Fruit fly (Drosophila melanogaster) whole organism, embryonic: ENCODE measurements around the gene CG31817.

Experiments
- Atf6 ChIP-seq: fragments of 200-800 bp; sonication (Bioruptor generic); IDR thresholded peaks from 2 replicates; pipeline ENCODE4 v1.3.6; 2022; ENCODE audit warnings: missing biosample characterization, missing genetic modification characterization
- CG10431 ChIP-seq: fragments of 200-800 bp; sonication (Bioruptor generic); optimal IDR thresholded peaks from 3 replicates; lab custom pipeline; 2018; ENCODE audit warnings: missing biosample characterization, mild to moderate bottlenecking, missing genetic modification characterization
- CG11398 ChIP-seq: fragments of 200-800 bp; sonication (Bioruptor generic); optimal IDR thresholded peaks from 2 replicates; lab custom pipeline; 2016; ENCODE audit warnings: missing biosample characterization, missing genetic modification characterization
- CG11696 ChIP-seq: fragments of 200-800 bp; sonication (Bioruptor generic); IDR thresholded peaks from 2 replicates; pipeline ENCODE4 v1.3.6; 2022; ENCODE audit warnings: missing biosample characterization, missing genetic modification characterization
- CG12299 ChIP-seq: fragments of 200-800 bp; sonication (Bioruptor generic); optimal IDR thresholded peaks from 2 replicates; lab custom pipeline; 2018; ENCODE audit warnings: missing biosample characterization, mild to moderate bottlenecking, missing genetic modification characterization
- CG13296 ChIP-seq: fragments of 200-800 bp; sonication (Bioruptor generic); optimal IDR thresholded peaks from 3 replicates; lab custom pipeline; 2018; ENCODE audit warnings: missing biosample characterization, mild to moderate bottlenecking, missing genetic modification characterization
- CG14014 ChIP-seq: fragments of 200-800 bp; sonication (Bioruptor generic); IDR thresholded peaks from 2 replicates; pipeline ENCODE4 v1.3.6; 2022; ENCODE audit warnings: missing biosample characterization, missing genetic modification characterization
- CG15601 ChIP-seq: fragments of 200-800 bp; sonication (Bioruptor generic); optimal IDR thresholded peaks from 3 replicates; lab custom pipeline; 2019; ENCODE audit warnings: missing biosample characterization, mild to moderate bottlenecking, missing genetic modification characterization, moderate library complexity
- CG18619 ChIP-seq: fragments of 200-800 bp; sonication (Bioruptor generic); optimal IDR thresholded peaks from 3 replicates; lab custom pipeline; 2017; ENCODE audit warnings: missing biosample characterization, mild to moderate bottlenecking, missing genetic modification characterization
- CG2120 ChIP-seq: fragments of 200-800 bp; sonication (Bioruptor generic); optimal IDR thresholded peaks from 3 replicates; lab custom pipeline; 2016; ENCODE audit warnings: missing biosample characterization, missing genetic modification characterization
- CG2202 ChIP-seq: fragments of 200-800 bp; sonication (Bioruptor generic); optimal IDR thresholded peaks from 2 replicates; lab custom pipeline; 2018; ENCODE audit warnings: missing biosample characterization, mild to moderate bottlenecking, missing genetic modification characterization
- CG2875 ChIP-seq: fragments of 200-800 bp; sonication (Bioruptor generic); optimal IDR thresholded peaks from 2 replicates; lab custom pipeline; 2017; ENCODE audit warnings: missing biosample characterization, mild to moderate bottlenecking, missing genetic modification characterization, missing genetic modification reagents
- CG7271 ChIP-seq: fragments of 200-800 bp; sonication (Bioruptor generic); optimal IDR thresholded peaks from 2 replicates; lab custom pipeline; 2018; ENCODE audit warnings: missing biosample characterization, mild to moderate bottlenecking, missing genetic modification characterization, moderate library complexity
- CG8089 ChIP-seq: fragments of 200-800 bp; sonication (Bioruptor generic); optimal IDR thresholded peaks from 3 replicates; lab custom pipeline; 2016; ENCODE audit warnings: missing biosample characterization, missing genetic modification characterization
- CG8290 ChIP-seq, 3 experiments: fragments of 200-800 bp; sonication (Bioruptor generic); optimal IDR thresholded peaks; 2 replicates each; lab custom pipeline; 2016 to 2019; ENCODE audit warnings: missing biosample characterization in 3 of 3, missing genetic modification characterization in 3 of 3, mild to moderate bottlenecking in 2 of 3, moderate library complexity in 1 of 3
- CG8924 ChIP-seq: fragments of 200-800 bp; optimal IDR thresholded peaks from 3 replicates; lab custom pipeline; 2019; ENCODE audit warnings: missing biosample characterization, mild to moderate bottlenecking, missing genetic modification characterization, moderate library complexity
- CG9609 ChIP-seq: fragments of 200-800 bp; sonication (Bioruptor generic); optimal IDR thresholded peaks from 3 replicates; lab custom pipeline; 2016; ENCODE audit warnings: missing biosample characterization, missing genetic modification characterization
- D ChIP-seq, 2 experiments: fragments of 200-800 bp in 1 of 2; fragments of >200 bp in 1 of 2; sonication (Bioruptor generic) in 1 of 2; optimal IDR thresholded peaks; 2 replicates in 1 of 2; 3 replicates in 1 of 2; lab custom pipeline; 2017; ENCODE audit warnings: mild to moderate bottlenecking in 1 of 2, missing biosample characterization in 1 of 2, missing genetic modification characterization in 1 of 2, missing genetic modification reagents in 1 of 2
- Doc2 ChIP-seq: fragments of 200-800 bp; sonication (Bioruptor generic); IDR thresholded peaks from 2 replicates; pipeline ENCODE4 v1.3.6; 2022; ENCODE audit warnings: missing biosample characterization, missing genetic modification characterization
- Fer3 ChIP-seq: fragments of 200-800 bp; sonication (Bioruptor generic); optimal IDR thresholded peaks from 2 replicates; lab custom pipeline; 2018; ENCODE audit warnings: missing biosample characterization, mild to moderate bottlenecking, missing genetic modification characterization, moderate library complexity
- HHEX ChIP-seq: fragments of 200-800 bp; sonication (Bioruptor generic); optimal IDR thresholded peaks from 3 replicates; lab custom pipeline; 2017; ENCODE audit warnings: missing biosample characterization, mild to moderate bottlenecking, missing genetic modification characterization, missing genetic modification reagents
- HLH3B ChIP-seq: fragments of 200-800 bp; sonication (Bioruptor generic); IDR thresholded peaks from 2 replicates; pipeline ENCODE4 v1.3.6; 2022; ENCODE audit warnings: missing biosample characterization, missing genetic modification characterization
- Hmr ChIP-seq: fragments of 200-800 bp; sonication (Bioruptor generic); optimal IDR thresholded peaks from 3 replicates; lab custom pipeline; 2017; ENCODE audit warnings: mild to moderate bottlenecking, missing biosample characterization, missing genetic modification reagents, missing genetic modification characterization
- Jarid2 ChIP-seq: fragments of 200-800 bp; sonication (Bioruptor generic); optimal IDR thresholded peaks from 3 replicates; lab custom pipeline; 2017; ENCODE audit warnings: mild to moderate bottlenecking, missing biosample characterization, missing genetic modification reagents, missing genetic modification characterization
- Kr ChIP-seq: fragments of 200-800 bp; sonication (Bioruptor generic); optimal IDR thresholded peaks from 2 replicates; lab custom pipeline; 2017; ENCODE audit warnings: missing biosample characterization, mild to moderate bottlenecking, missing genetic modification characterization
- Lhr ChIP-seq: fragments of 200-800 bp; sonication (Bioruptor generic); optimal IDR thresholded peaks from 3 replicates; lab custom pipeline; 2017; ENCODE audit warnings: mild to moderate bottlenecking, missing biosample characterization, missing genetic modification reagents, missing genetic modification characterization
- Med ChIP-seq: fragments of 200-800 bp; sonication (Bioruptor generic); peaks from one replicate; lab custom pipeline; 2016; ENCODE audit warnings: missing biosample characterization, missing genetic modification characterization, mild to moderate bottlenecking, inconsistent platforms, moderate library complexity
- Nf-YA ChIP-seq: fragments of 200-800 bp; sonication (Bioruptor generic); IDR thresholded peaks from 2 replicates; pipeline ENCODE4 v1.3.6; 2022; ENCODE audit warnings: missing biosample characterization, missing genetic modification characterization
- Nf-YB ChIP-seq: fragments of 200-800 bp; sonication (Bioruptor generic); optimal IDR thresholded peaks from 3 replicates; lab custom pipeline; 2019; ENCODE audit warnings: missing biosample characterization, mild to moderate bottlenecking, missing genetic modification characterization, moderate library complexity
- Poxn ChIP-seq: fragments of 200-800 bp; sonication (Bioruptor generic); IDR thresholded peaks from 2 replicates; pipeline ENCODE4 v1.3.6; 2022; ENCODE audit warnings: missing biosample characterization, missing genetic modification characterization
- bab2 ChIP-seq: fragments of 200-800 bp; sonication (Bioruptor generic); optimal IDR thresholded peaks from 2 replicates; lab custom pipeline; 2016; ENCODE audit warnings: missing biosample characterization, missing genetic modification characterization
- bowl ChIP-seq: fragments of 200-800 bp; sonication (Bioruptor generic); IDR thresholded peaks from 2 replicates; pipeline ENCODE4 v1.3.6; 2022; ENCODE audit warnings: missing biosample characterization, missing genetic modification characterization
- chif ChIP-seq, 2 experiments: fragments of 200-800 bp; sonication (Bioruptor generic); optimal IDR thresholded peaks; 3 replicates each; lab custom pipeline; 2016; ENCODE audit warnings: missing biosample characterization in 2 of 2, missing genetic modification characterization in 2 of 2
- croc ChIP-seq: fragments of 200-800 bp; sonication (Bioruptor generic); conservative IDR thresholded peaks from 3 replicates; pipeline ENCODE4 v1.3.6; 2022; ENCODE audit warnings: missing biosample characterization, missing genetic modification characterization
- emc ChIP-seq: fragments of 200-800 bp; sonication (Bioruptor generic); optimal IDR thresholded peaks from 2 replicates; lab custom pipeline; 2016; ENCODE audit warnings: missing biosample characterization, missing genetic modification characterization
- ewg ChIP-seq: fragments of 200-800 bp; sonication (Bioruptor generic); optimal IDR thresholded peaks from 3 replicates; lab custom pipeline; 2017; ENCODE audit warnings: mild to moderate bottlenecking, missing biosample characterization, missing genetic modification reagents, missing genetic modification characterization
- eyg ChIP-seq: fragments of 200-800 bp; sonication (Bioruptor generic); optimal IDR thresholded peaks from 3 replicates; lab custom pipeline; 2016; ENCODE audit warnings: missing biosample characterization, missing genetic modification characterization
- fd3F ChIP-seq: fragments of 200-800 bp; sonication (Bioruptor generic); optimal IDR thresholded peaks from 2 replicates; lab custom pipeline; 2018; ENCODE audit warnings: missing biosample characterization, mild to moderate bottlenecking, missing genetic modification characterization, moderate library complexity
- grau ChIP-seq: fragments of 200-800 bp; optimal IDR thresholded peaks from 3 replicates; lab custom pipeline; 2019; ENCODE audit warnings: missing biosample characterization, mild to moderate bottlenecking, missing genetic modification characterization, moderate library complexity
- gsb-n ChIP-seq: fragments of 200-800 bp; sonication (Bioruptor generic); optimal IDR thresholded peaks from 3 replicates; lab custom pipeline; 2018; ENCODE audit warnings: missing biosample characterization, mild to moderate bottlenecking, missing genetic modification characterization
- jing ChIP-seq: fragments of 200-800 bp; sonication (Bioruptor generic); optimal IDR thresholded peaks from 2 replicates; lab custom pipeline; 2018; ENCODE audit warnings: missing biosample characterization, mild to moderate bottlenecking, missing genetic modification characterization
- luna ChIP-seq: fragments of 200-800 bp; sonication (Bioruptor generic); optimal IDR thresholded peaks from 2 replicates; lab custom pipeline; 2016; ENCODE audit warnings: missing biosample characterization, missing genetic modification characterization
- oc ChIP-seq: fragments of 200-800 bp; sonication (Bioruptor generic); optimal IDR thresholded peaks from 2 replicates; lab custom pipeline; 2018; ENCODE audit warnings: missing biosample characterization, mild to moderate bottlenecking, missing genetic modification characterization, moderate library complexity
- peb ChIP-seq: fragments of 200-800 bp; sonication (Bioruptor generic); IDR thresholded peaks from 2 replicates; pipeline ENCODE4 v1.3.6; 2022; ENCODE audit warnings: missing biosample characterization, missing genetic modification characterization
- pzg ChIP-seq: fragments of 200-800 bp; sonication (Bioruptor generic); optimal IDR thresholded peaks from 3 replicates; lab custom pipeline; 2018; ENCODE audit warnings: missing biosample characterization, mild to moderate bottlenecking, missing genetic modification characterization, moderate library complexity
- sisA ChIP-seq: fragments of 200-800 bp; sonication (Bioruptor generic); IDR thresholded peaks from 2 replicates; pipeline ENCODE4 v1.3.6; 2022; ENCODE audit warnings: missing biosample characterization, missing genetic modification characterization
- vvl ChIP-seq: fragments of 200-800 bp; sonication (Bioruptor generic); IDR thresholded peaks from 2 replicates; pipeline ENCODE4 v1.3.6; 2022; ENCODE audit warnings: missing biosample characterization, missing genetic modification characterization
- yki ChIP-seq: fragments of >200 bp; optimal IDR thresholded peaks from 3 replicates; lab custom pipeline; 2018

Gene CG31817

DNA sequence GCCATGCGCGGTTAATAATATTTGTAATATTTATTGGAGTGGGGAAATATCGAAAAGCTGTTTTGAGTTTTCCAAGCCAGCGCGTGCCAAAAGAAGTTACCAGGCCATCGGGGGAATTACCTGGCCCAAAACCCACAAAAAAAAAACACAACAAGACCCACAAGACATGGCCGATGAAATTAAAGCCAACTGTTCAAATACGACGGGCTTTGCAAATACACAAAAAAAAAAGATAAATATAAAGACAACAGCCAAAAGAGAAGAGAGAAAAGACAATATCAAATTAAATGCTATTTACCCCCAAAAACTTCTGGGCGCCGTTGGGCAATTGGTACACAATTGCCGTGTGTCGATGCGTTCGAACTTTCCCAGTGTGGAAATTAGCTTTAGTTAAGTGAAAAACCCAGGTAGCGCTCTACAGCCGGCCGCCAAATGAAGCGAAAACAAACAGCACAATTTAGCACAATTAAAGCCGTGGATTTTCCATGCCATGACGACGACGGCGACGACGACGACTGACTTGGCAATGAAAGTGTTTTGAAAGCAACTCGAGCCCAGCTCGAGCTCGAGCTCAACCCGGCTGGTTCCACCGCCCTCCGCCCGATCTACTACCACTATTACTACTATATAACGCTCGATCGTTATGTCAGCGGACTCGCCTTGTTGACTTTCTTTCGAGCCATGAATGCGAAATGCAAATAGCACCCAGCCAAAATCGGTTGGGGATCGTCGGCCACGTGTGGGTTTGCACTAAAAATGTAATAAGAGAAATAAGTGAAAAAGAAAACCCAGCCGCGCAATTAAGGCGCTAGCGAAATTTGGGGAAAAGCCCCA is 19.7 kb downstream of the CG31817 start (continued):
- TF ChIP-seq Jarid2 (peak; percentile 13), HLH3B (GFP tag; lab: Robert Waterston, UW) (peak; percentile 57; the same call in 1 of the 2 replicates), CG14014 (GFP tag; lab: Robert Waterston, UW) (peak; percentile 60; the same call in 1 of the 2 replicates), vvl (GFP tag; lab: Robert Waterston, UW) (peak; percentile 19; the same call in 1 of the 2 replicates), Nf-YB (peak; percentile 20), chif (GFP tag; optimal IDR thresholded peaks at IDR 0.05; lab: Kevin White, UChicago) (no peak), CG12299 (tag; lab: Kevin White, UChicago) (peak; percentile 67), oc (tag; lab: Kevin White, UChicago) (no peak), Nf-YA (GFP tag; lab: Robert Waterston, UW) (peak; percentile 36; the same call in 1 of the 2 replicates), croc (GFP tag; lab: Robert Waterston, UW) (no peak), Doc2 (GFP tag; lab: Robert Waterston, UW) (no peak), HHEX (GFP tag; lab: Kevin White, UChicago) (peak; percentile 50), CG8089 (GFP tag; lab: Kevin White, UChicago) (peak; percentile 8), luna (GFP tag; lab: Kevin White, UChicago) (peak; percentile 28), Hmr (GFP tag; lab: Kevin White, UChicago) (peak; percentile 82), sisA (GFP tag; lab: Robert Waterston, UW) (no peak), ewg (GFP tag; lab: Kevin White, UChicago) (peak; percentile 22), D (optimal IDR thresholded peaks at IDR 0.05; lab: Kevin White, UChicago) (no peak), D (GFP tag; optimal IDR thresholded peaks at IDR 0.05; lab: Kevin White, UChicago) (peak; percentile 4), yki (lab: Kevin White, UChicago) (no peak), emc (GFP tag; lab: Kevin White, UChicago) (no peak), CG11398 (peak; percentile 47), Fer3 (tag; lab: Kevin White, UChicago) (peak; percentile 43), pzg (GFP tag; lab: Kevin White, UChicago) (no peak), grau (tag; lab: Kevin White, UChicago) (no peak), CG10431 (GFP tag; lab: Kevin White, UChicago) (peak; percentile 64), eyg (GFP tag; lab: Kevin White, UChicago) (peak; percentile 40), Atf6 (GFP tag; lab: Robert Waterston, UW) (peak; percentile 71), Med (peak; percentile 85), fd3F (peak; percentile 46), jing (GFP tag; lab: Kevin White, UChicago) (no peak), bab2 (GFP tag; lab: Kevin White, UChicago) (no peak), CG9609 (GFP tag; lab: Kevin White, UChicago) (no peak), CG2120 (GFP tag; lab: Kevin White, UChicago) (peak; percentile 42), Poxn (GFP tag; lab: Robert Waterston, UW) (no peak), CG2202 (tag; lab: Kevin White, UChicago) (no peak), CG11696 (GFP tag; lab: Robert Waterston, UW) (peak; percentile 56; the same call in 1 of the 2 replicates), CG18619 (peak; percentile 40), bowl (GFP tag; lab: Robert Waterston, UW) (peak; percentile 4; the same call in 1 of the 2 replicates), CG8924 (tag; lab: Kevin White, UChicago) (no peak), gsb-n (tag; lab: Kevin White, UChicago) (peak; percentile 40), Lhr (GFP tag; lab: Kevin White, UChicago) (peak; percentile 10), peb (no peak), CG7271 (tag; lab: Kevin White, UChicago) (no peak), Kr (GFP tag; lab: Kevin White, UChicago) (no peak), CG15601 (peak; percentile 74), CG2875 (GFP tag; lab: Kevin White, UChicago) (peak; percentile 58), CG8290 (GFP tag; optimal IDR thresholded peaks at IDR 0.05; lab: Kevin White, UChicago) (no peak), CG8290 (tag; optimal IDR thresholded peaks at IDR 0.05; lab: Kevin White, UChicago) (peak in 1 of 2 experiments; percentile 35), CG13296 (GFP tag; lab: Kevin White, UChicago) (peak; percentile 66)
